Worm (Caenorhabditis elegans) whole organism, L4/young adult: ENCODE data around the gene C16C10.2.

Source experiments
- dao-5 ChIP-seq: sonication (generic microtip); optimal IDR thresholded peaks from 2 replicates; lab custom pipeline; 2016; ENCODE audit warnings: missing genotype, missing genetic modification characterization, moderate library complexity, missing compliant biosample characterization
- him-1 ChIP-seq: sonication (generic microtip); optimal IDR thresholded peaks from 2 replicates; lab custom pipeline; 2016; ENCODE audit warnings: missing genotype, missing genetic modification reagents, missing genetic modification characterization, missing compliant biosample characterization

DNA sequence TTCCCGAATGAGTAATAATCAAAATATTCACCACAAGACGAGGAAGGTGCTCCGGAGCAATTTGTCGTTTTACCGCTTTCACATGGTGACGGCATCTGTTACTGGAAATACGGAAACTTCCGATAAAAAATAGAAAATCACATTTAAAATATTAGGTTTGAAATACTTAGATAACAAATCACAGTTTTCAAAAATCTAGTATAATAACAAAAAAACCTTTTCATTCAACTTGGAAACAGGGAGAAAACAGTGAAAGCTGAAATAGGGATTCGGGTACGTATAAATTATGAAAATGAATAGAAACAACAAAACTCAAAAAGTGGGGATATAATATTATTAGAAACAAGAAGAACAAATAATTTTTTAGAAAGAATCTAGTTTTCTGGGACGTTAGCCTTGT is 2.9 kb upstream of the C16C10.2 start, which contains the start of gene C16C10.1:
- no peak for TF ChIP-seq dao-5
- no peak for TF ChIP-seq him-1 (tag; lab: Kevin White, UChicago)
